Worm (Caenorhabditis elegans) whole organism, late embryonic: ENCODE measurements around the gene srsx-35.

Source experiments
- C38D4.7 ChIP-seq: fragments of 200-800 bp; sonication (Bioruptor generic); optimal IDR thresholded peaks from 2 replicates; lab custom pipeline; 2018; ENCODE audit warnings: mild to moderate bottlenecking, missing genetic modification characterization, moderate library complexity, missing compliant biosample characterization
- elt-2 ChIP-seq: sonication (generic microtip); optimal IDR thresholded peaks from 2 replicates; lab custom pipeline; 2016; ENCODE audit warnings: missing genetic modification reagents, missing genetic modification characterization, missing compliant biosample characterization
- elt-4 ChIP-seq: sonication (generic microtip); optimal IDR thresholded peaks from 2 replicates; lab custom pipeline; 2016; ENCODE audit warnings: missing genetic modification characterization, missing compliant biosample characterization
- eyg-1 ChIP-seq: sonication (generic microtip); optimal IDR thresholded peaks from 2 replicates; lab custom pipeline; 2016; ENCODE audit warnings: missing genotype, missing genetic modification characterization, missing compliant biosample characterization
- gmeb-2 ChIP-seq: sonication (generic microtip); optimal IDR thresholded peaks from 2 replicates; lab custom pipeline; 2016; ENCODE audit warnings: missing genetic modification characterization, inconsistent platforms, missing compliant biosample characterization
- mec-3 ChIP-seq: sonication (generic microtip); optimal IDR thresholded peaks from 2 replicates; lab custom pipeline; 2016; ENCODE audit warnings: borderline replicate concordance, missing genetic modification characterization, missing compliant biosample characterization
- nfya-1 ChIP-seq: sonication (generic microtip); optimal IDR thresholded peaks from 2 replicates; lab custom pipeline; 2017; ENCODE audit warnings: missing genetic modification characterization, mild to moderate bottlenecking, missing compliant biosample characterization, antibody characterized with exemption, moderate library complexity
- pag-3 ChIP-seq: sonication (generic microtip); optimal IDR thresholded peaks from 2 replicates; lab custom pipeline; 2016; ENCODE audit warnings: missing compliant biosample characterization, missing genetic modification characterization, borderline replicate concordance
- pha-2 ChIP-seq: sonication (generic microtip); optimal IDR thresholded peaks from 2 replicates; lab custom pipeline; 2017; ENCODE audit warnings: mild to moderate bottlenecking, missing genetic modification characterization, missing compliant biosample characterization
- pha-4 ChIP-seq: fragments of 150-350 bp; optimal IDR thresholded peaks from 2 replicates; lab custom pipeline; 2018; ENCODE audit warnings: missing biosample characterization, missing genetic modification reagents, missing genetic modification characterization
- pros-1 ChIP-seq: fragments of 150-350 bp; optimal IDR thresholded peaks from 2 replicates; lab custom pipeline; 2014; ENCODE audit warnings: missing biosample characterization, missing genetic modification reagents, missing genetic modification characterization
- rnt-1 ChIP-seq: sonication (generic microtip); optimal IDR thresholded peaks from 2 replicates; lab custom pipeline; 2016; ENCODE audit warnings: missing genetic modification characterization, missing compliant biosample characterization
- syd-9 ChIP-seq: sonication (generic microtip); optimal IDR thresholded peaks from 2 replicates; lab custom pipeline; 2016; ENCODE audit warnings: mild to moderate bottlenecking, missing genetic modification characterization, moderate library complexity, missing compliant biosample characterization

DNA sequence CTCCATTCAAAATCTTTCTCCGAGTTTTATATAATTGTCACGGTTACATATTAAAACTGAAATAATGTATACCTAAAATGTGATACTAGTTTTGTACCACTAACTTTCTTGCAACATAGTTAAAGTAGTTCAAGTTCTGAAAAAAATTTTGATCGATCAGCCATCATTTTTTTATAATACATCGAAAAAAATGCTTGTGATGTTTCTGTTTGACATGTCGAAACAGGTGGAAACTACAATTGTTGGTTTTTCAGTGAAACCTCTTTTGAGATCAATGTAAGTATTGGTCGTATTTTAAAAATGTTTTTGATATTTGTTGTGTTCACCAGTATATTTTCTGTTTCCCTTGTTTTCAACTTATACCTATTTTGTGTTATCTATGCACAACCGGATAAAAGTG is 41.9 kb upstream of the srsx-35 start, which contains the start of gene srxa-14:
- no peak for TF ChIP-seq elt-4 (tag; lab: Kevin White, UChicago)
- TF ChIP-seq pha-4: no peak
- TF ChIP-seq mec-3 (tag; lab: Kevin White, UChicago): no peak
- no peak for TF ChIP-seq elt-2 (tag; lab: Kevin White, UChicago)
- TF ChIP-seq C38D4.7: no peak
- TF ChIP-seq nfya-1: no peak
- TF ChIP-seq gmeb-2: no peak
- TF ChIP-seq pag-3 (tag; lab: Kevin White, UChicago): no peak
- no peak for TF ChIP-seq rnt-1
- no peak for TF ChIP-seq eyg-1
- no peak for TF ChIP-seq syd-9
- no peak for TF ChIP-seq pros-1
- no peak for TF ChIP-seq pha-2 (tag; lab: Kevin White, UChicago)
